Worm (Caenorhabditis elegans): Measurements from ENCODE around the gene mob-1.
A peak's percentile ranks its signal among the peaks of the same experiment; 100 is the strongest.

mob-1 gene

DNA sequence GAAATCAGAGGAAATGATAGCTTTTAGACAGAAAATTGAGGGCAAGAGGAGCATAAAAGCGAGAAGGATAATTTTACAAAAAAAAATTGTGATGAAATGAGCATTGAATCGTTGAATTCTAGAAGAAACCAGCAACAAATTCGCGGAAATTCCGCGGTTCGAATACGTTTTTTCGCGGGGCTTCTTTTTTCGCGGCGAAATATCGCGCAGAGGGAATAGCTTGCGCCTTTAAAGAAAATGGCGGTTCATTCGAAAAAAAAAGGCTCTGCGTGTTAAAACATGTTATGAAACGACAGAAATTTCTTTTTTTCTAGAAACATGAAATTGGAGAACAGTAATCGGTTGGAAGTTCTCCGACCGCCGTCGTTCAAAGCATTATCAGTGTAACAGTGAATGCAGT is 37.9 kb upstream of the mob-1 start (continued):
- TF ChIP-seq hlh-30 (tag; optimal IDR thresholded peaks at IDR 0.05; ENCODE audit: insufficient read depth) (peak; percentile 34), ceh-28 (tag; optimal IDR thresholded peaks at IDR 0.05) (no peak), ceh-20 (GFP tag; IDR thresholded peaks at IDR 0.05) (no peak), duxl-1 (tag; optimal IDR thresholded peaks at IDR 0.05; ENCODE audit: poor library complexity) (no peak), zag-1 (tag; optimal IDR thresholded peaks at IDR 0.05) (no peak), T20F7.1 (GFP tag; optimal IDR thresholded peaks at IDR 0.05) (no peak), tra-1 (GFP tag; IDR thresholded peaks at IDR 0.05) (no peak), snpc-4 (tag; optimal IDR thresholded peaks at IDR 0.05) (no peak), daf-16 (GFP tag; optimal IDR thresholded peaks at IDR 0.05) (no peak), daf-16 (tag; optimal IDR thresholded peaks at IDR 0.05) (peak; percentile 22), nhr-237 (tag; optimal IDR thresholded peaks at IDR 0.05) (no peak), Y48G9A.11 (GFP tag; IDR thresholded peaks at IDR 0.05) (no peak), hmg-1.1 (GFP tag; IDR thresholded peaks at IDR 0.05) (no peak), vab-7 (GFP tag; IDR thresholded peaks at IDR 0.05) (no peak), daf-12 (tag; optimal IDR thresholded peaks at IDR 0.05) (no peak), hif-1 (tag; optimal IDR thresholded peaks at IDR 0.05) (no peak), zip-2 (tag; optimal IDR thresholded peaks at IDR 0.05) (no peak), tag-97 (GFP tag; IDR thresholded peaks at IDR 0.05) (no peak), F10B5.3 (tag; optimal IDR thresholded peaks at IDR 0.05) (no peak), unc-130 (GFP tag; optimal IDR thresholded peaks at IDR 0.05) (peak; percentile 45)

DNA sequence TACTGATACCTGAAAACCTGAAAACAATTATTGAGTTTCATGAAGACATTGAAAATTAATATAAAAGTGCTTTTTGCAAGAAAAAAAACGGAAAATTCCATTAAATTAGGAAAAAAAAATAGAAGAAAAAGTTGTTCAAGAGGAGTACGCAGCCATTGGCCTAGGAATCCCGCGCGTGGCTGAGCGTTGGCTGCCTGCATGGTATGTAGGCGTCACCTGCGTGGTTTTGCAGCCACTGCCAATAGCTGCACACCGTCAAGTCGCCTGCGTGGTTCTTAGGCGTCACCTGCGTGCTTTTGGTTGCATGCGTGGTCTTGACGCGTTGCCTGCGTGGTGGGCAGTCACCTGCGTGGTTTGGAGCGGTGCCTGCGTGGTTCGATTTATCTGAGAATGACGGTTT is 32.3 kb upstream of the mob-1 start, which contains the start of gene M117.6:
TSS of gene M117.6 (minus strand) at position 101 of the 400 bp plus-strand sequence.
- TF ChIP-seq set-16 (GFP tag; IDR thresholded peaks at IDR 0.05) (peak; percentile 53; the same call in 1 of the 2 replicates), snpc-1.2 (GFP tag; IDR thresholded peaks at IDR 0.05) (0 out of 2 replicates have a peak, but pooled peaks have one; percentile 16)

DNA sequence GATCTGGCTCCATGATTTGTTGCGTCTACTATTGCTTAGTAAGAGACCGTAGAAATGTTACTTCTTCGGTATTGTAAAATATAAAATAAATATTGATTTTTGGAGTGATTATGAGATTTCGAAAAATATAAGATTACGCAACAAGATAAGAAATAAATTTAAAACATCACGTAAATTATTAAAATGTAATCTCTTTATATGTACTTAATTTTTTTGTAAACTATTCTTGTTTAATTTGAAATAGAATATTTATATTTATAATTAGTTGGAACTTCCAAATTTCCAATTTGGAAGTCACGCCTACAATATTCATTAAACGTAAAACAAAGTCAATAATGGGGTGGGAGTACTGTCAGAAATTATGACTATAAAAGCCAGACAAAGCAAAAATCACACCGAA is 26.9 kb upstream of the mob-1 start, which contains the start of gene M117.4:
TSS of gene M117.4 (minus strand) at position 101 of the 400 bp plus-strand sequence.
- no peak for TF ChIP-seq ces-1 (GFP tag; optimal IDR thresholded peaks at IDR 0.05)
- no peak for TF ChIP-seq nhr-28 (tag; optimal IDR thresholded peaks at IDR 0.05)
- TF ChIP-seq lin-1 (GFP tag; IDR thresholded peaks at IDR 0.05), result no peak
- TF ChIP-seq F44E2.7 (GFP tag; IDR thresholded peaks at IDR 0.05), result no peak
- TF ChIP-seq nhr-41 (GFP tag; IDR thresholded peaks at IDR 0.05), result no peak

DNA sequence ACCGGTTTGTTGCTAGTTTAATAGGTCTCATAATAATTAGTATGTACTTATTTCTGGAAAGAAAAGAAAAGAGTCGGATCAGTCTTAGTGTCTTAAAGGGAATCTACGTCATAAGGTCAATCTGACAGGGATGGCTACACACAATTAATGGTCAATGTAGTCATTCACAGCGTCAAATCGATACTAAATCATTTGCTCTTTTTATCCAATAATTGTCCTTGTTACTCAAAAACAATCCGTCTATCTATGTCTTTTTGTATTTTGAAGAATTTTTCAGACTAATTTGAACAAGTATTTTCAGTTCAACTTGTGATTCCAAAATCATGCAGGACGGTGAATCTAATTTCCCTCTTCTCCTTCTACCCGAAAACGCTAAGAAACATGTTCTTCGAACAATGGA is 21.7 kb upstream of the mob-1 start, which contains the start of gene fbxb-3:
TSS of gene fbxb-3 (plus strand) at position 301 of the 400 bp plus-strand sequence.
- TF ChIP-seq ZK546.5 (tag; optimal IDR thresholded peaks at IDR 0.05) (no peak), nhr-76 (tag; optimal IDR thresholded peaks at IDR 0.05) (no peak), pqm-1 (tag; optimal IDR thresholded peaks at IDR 0.05) (no peak)

DNA sequence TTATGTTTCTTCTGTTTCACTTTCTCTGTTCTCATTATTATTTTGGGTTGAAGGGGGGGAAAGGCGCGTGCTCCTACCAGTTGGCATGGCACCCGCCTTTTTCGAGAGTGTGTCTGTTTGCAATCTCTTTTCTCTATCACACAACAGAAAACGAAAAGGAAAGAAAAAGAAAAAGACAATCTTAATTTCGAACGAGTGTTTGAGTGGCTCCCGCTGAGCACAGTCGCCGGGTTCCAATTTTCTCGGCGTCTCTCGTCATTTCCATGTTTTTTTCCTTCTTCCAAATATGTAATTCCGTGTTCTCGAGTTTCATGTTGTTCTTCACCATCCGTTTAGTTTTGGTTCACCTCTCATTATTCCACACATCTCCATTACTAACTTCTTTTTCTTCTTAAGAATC is 18.2 kb upstream of the mob-1 start, which contains the start of gene F38H4.3:
TSS of gene F38H4.3 (plus strand) at position 301 of the 400 bp plus-strand sequence.
- TF ChIP-seq nhr-6 (tag; optimal IDR thresholded peaks at IDR 0.05) (no peak), egl-27 (tag; optimal IDR thresholded peaks at IDR 0.05) (no peak), zfp-3 (GFP tag; conservative IDR thresholded peaks at IDR 0.05) (no peak), attf-4 (tag; optimal IDR thresholded peaks at IDR 0.05) (no peak), sdz-12 (GFP tag; optimal IDR thresholded peaks at IDR 0.05) (no peak), spr-1 (tag; optimal IDR thresholded peaks at IDR 0.05) (no peak)
